Fruit fly (Drosophila melanogaster) whole organism, embryonic: ENCODE measurements around the gene Enoph.

Experiments
- ATbp ChIP-seq: fragments of 200-800 bp; sonication (Bioruptor generic); optimal IDR thresholded peaks from 2 replicates; lab custom pipeline; 2017; ENCODE audit warnings: missing biosample characterization, mild to moderate bottlenecking, missing genetic modification characterization, missing genetic modification reagents
- CG11723 ChIP-seq: fragments of 200-800 bp; sonication (Bioruptor generic); optimal IDR thresholded peaks from 2 replicates; lab custom pipeline; 2017; ENCODE audit warnings: missing biosample characterization, mild to moderate bottlenecking, missing genetic modification characterization
- CG12236 ChIP-seq: fragments of 200-800 bp; sonication (Bioruptor generic); optimal IDR thresholded peaks from 2 replicates; lab custom pipeline; 2016; ENCODE audit warnings: missing biosample characterization, missing genetic modification characterization
- CG13123 ChIP-seq: fragments of 200-800 bp; sonication (Bioruptor generic); optimal IDR thresholded peaks from 2 replicates; lab custom pipeline; 2016; ENCODE audit warnings: missing biosample characterization, missing genetic modification characterization
- CG14441 ChIP-seq: fragments of 200-800 bp; sonication (Bioruptor generic); IDR thresholded peaks from 2 replicates; pipeline ENCODE4 v1.3.6; 2022; ENCODE audit warnings: missing biosample characterization, missing genetic modification characterization
- CG16863 ChIP-seq: fragments of 200-800 bp; sonication (Bioruptor generic); optimal IDR thresholded peaks from 3 replicates; lab custom pipeline; 2016; ENCODE audit warnings: missing biosample characterization, missing genetic modification characterization
- CG17361 ChIP-seq: fragments of 200-800 bp; sonication (Bioruptor generic); IDR thresholded peaks from 3 replicates; pipeline ENCODE4 v1.3.6; 2022; ENCODE audit warnings: missing biosample characterization, missing genetic modification characterization
- CG18476 ChIP-seq: fragments of 200-800 bp; sonication (Bioruptor generic); optimal IDR thresholded peaks from 2 replicates; lab custom pipeline; 2016; ENCODE audit warnings: missing biosample characterization, mild to moderate bottlenecking, missing genetic modification characterization
- CG18599 ChIP-seq: fragments of 200-800 bp; sonication (Bioruptor generic); optimal IDR thresholded peaks from 3 replicates; lab custom pipeline; 2017; ENCODE audit warnings: missing biosample characterization, missing genetic modification characterization, mild to moderate bottlenecking, moderate library complexity, missing genetic modification reagents
- CG2129 ChIP-seq: fragments of 200-800 bp; sonication (Bioruptor generic); IDR thresholded peaks from 2 replicates; pipeline ENCODE4 v1.3.6; 2022; ENCODE audit warnings: missing biosample characterization, missing genetic modification characterization; ENCODE audit not compliant: partially characterized antibody
- CG3065 ChIP-seq: fragments of 200-800 bp; sonication (Bioruptor generic); optimal IDR thresholded peaks from 2 replicates; lab custom pipeline; 2016; ENCODE audit warnings: missing biosample characterization, missing genetic modification characterization
- CG32772 ChIP-seq: fragments of 200-800 bp; sonication (Bioruptor generic); IDR thresholded peaks from 2 replicates; pipeline ENCODE4 v1.3.6; 2022; ENCODE audit warnings: missing biosample characterization, missing genetic modification characterization
- CG4282 ChIP-seq: fragments of 200-800 bp; sonication (Bioruptor generic); optimal IDR thresholded peaks from 2 replicates; lab custom pipeline; 2016; ENCODE audit warnings: missing biosample characterization, missing genetic modification characterization
- CG6854 ChIP-seq: fragments of 200-800 bp; sonication (Bioruptor generic); optimal IDR thresholded peaks from 3 replicates; lab custom pipeline; 2017; ENCODE audit warnings: missing biosample characterization, mild to moderate bottlenecking, missing genetic modification characterization
- CG8089 ChIP-seq: fragments of 200-800 bp; sonication (Bioruptor generic); optimal IDR thresholded peaks from 3 replicates; lab custom pipeline; 2016; ENCODE audit warnings: missing biosample characterization, missing genetic modification characterization
- CG8924 ChIP-seq: fragments of 200-800 bp; optimal IDR thresholded peaks from 3 replicates; lab custom pipeline; 2019; ENCODE audit warnings: missing biosample characterization, mild to moderate bottlenecking, missing genetic modification characterization, moderate library complexity
- Deaf1 ChIP-seq: fragments of 200-800 bp; optimal IDR thresholded peaks from 3 replicates; lab custom pipeline; 2019; ENCODE audit warnings: missing biosample characterization, mild to moderate bottlenecking, missing genetic modification characterization, moderate library complexity
- GATAe ChIP-seq: fragments of 200-800 bp; sonication (Bioruptor generic); conservative IDR thresholded peaks from 2 replicates; pipeline ENCODE4 v1.3.6; 2022; ENCODE audit warnings: missing biosample characterization, missing genetic modification characterization
- Gug ChIP-seq: fragments of 200-800 bp; sonication (Bioruptor generic); IDR thresholded peaks from 4 replicates; pipeline ENCODE4 v1.3.6; 2022; ENCODE audit warnings: missing biosample characterization, missing genetic modification characterization
- H2.0 ChIP-seq: fragments of 200-800 bp; sonication (Bioruptor generic); IDR thresholded peaks from 2 replicates; pipeline ENCODE4 v1.3.6; 2022; ENCODE audit warnings: missing biosample characterization, missing genetic modification characterization
- HLH54F ChIP-seq: fragments of 200-800 bp; sonication (Bioruptor generic); optimal IDR thresholded peaks from 3 replicates; lab custom pipeline; 2016; ENCODE audit warnings: missing biosample characterization, missing genetic modification characterization
- Hr51 ChIP-seq, 2 experiments: fragments of 200-800 bp; sonication (Bioruptor generic); optimal IDR thresholded peaks; 2 replicates in 1 of 2; 3 replicates in 1 of 2; lab custom pipeline; 2016 to 2018; ENCODE audit warnings: missing biosample characterization in 2 of 2, missing genetic modification characterization in 2 of 2, mild to moderate bottlenecking in 1 of 2, moderate library complexity in 1 of 2
- Sox100B ChIP-seq: fragments of 200-800 bp; sonication (Bioruptor generic); optimal IDR thresholded peaks from 3 replicates; lab custom pipeline; 2018; ENCODE audit warnings: missing biosample characterization, mild to moderate bottlenecking, missing genetic modification characterization
- Ssrp ChIP-seq: fragments of 200-800 bp; sonication (Bioruptor generic); optimal IDR thresholded peaks from 2 replicates; lab custom pipeline; 2018; ENCODE audit warnings: missing biosample characterization, mild to moderate bottlenecking, missing genetic modification characterization, moderate library complexity
- Tbp ChIP-seq: fragments of >200 bp; optimal IDR thresholded peaks from 2 replicates; lab custom pipeline; 2018; ENCODE audit warnings: missing biosample characterization, missing genetic modification characterization
- abd-A ChIP-seq: fragments of 200-800 bp; sonication (Bioruptor generic); optimal IDR thresholded peaks from 3 replicates; lab custom pipeline; 2019; ENCODE audit warnings: missing biosample characterization, mild to moderate bottlenecking, missing genetic modification characterization, moderate library complexity
- ara ChIP-seq: fragments of 200-800 bp; sonication (Bioruptor generic); IDR thresholded peaks from 2 replicates; pipeline ENCODE4 v1.3.6; 2022; ENCODE audit warnings: missing biosample characterization, missing genetic modification characterization
- az2 ChIP-seq: fragments of 200-800 bp; sonication (Bioruptor generic); optimal IDR thresholded peaks from 3 replicates; lab custom pipeline; 2016; ENCODE audit warnings: missing biosample characterization, missing genetic modification characterization
- bab2 ChIP-seq: fragments of 200-800 bp; sonication (Bioruptor generic); optimal IDR thresholded peaks from 2 replicates; lab custom pipeline; 2016; ENCODE audit warnings: missing biosample characterization, missing genetic modification characterization
- caup ChIP-seq: fragments of 200-800 bp; sonication (Bioruptor generic); optimal IDR thresholded peaks from 3 replicates; lab custom pipeline; 2017; ENCODE audit warnings: missing biosample characterization, mild to moderate bottlenecking, missing genetic modification characterization, moderate library complexity; ENCODE audit not compliant: severe bottlenecking
- crc ChIP-seq: fragments of 200-800 bp; sonication (Bioruptor generic); optimal IDR thresholded peaks from 2 replicates; lab custom pipeline; 2016; ENCODE audit warnings: missing biosample characterization, missing genetic modification characterization
- croc ChIP-seq: fragments of 200-800 bp; sonication (Bioruptor generic); conservative IDR thresholded peaks from 3 replicates; pipeline ENCODE4 v1.3.6; 2022; ENCODE audit warnings: missing biosample characterization, missing genetic modification characterization
- crp ChIP-seq, 2 experiments: fragments of 200-800 bp; sonication (Bioruptor generic); optimal IDR thresholded peaks; 2 replicates in 1 of 2; 3 replicates in 1 of 2; lab custom pipeline; 2017; ENCODE audit warnings: missing biosample characterization in 2 of 2, missing genetic modification characterization in 2 of 2, mild to moderate bottlenecking in 1 of 2, moderate library complexity in 1 of 2
- insv ChIP-seq, 2 experiments: fragments of 200-800 bp; sonication (Bioruptor generic); optimal IDR thresholded peaks; 3 replicates each; lab custom pipeline; 2016 to 2018; ENCODE audit warnings: missing biosample characterization in 2 of 2, missing genetic modification characterization in 2 of 2
- kni ChIP-seq: fragments of 200-800 bp; sonication (Bioruptor generic); optimal IDR thresholded peaks from 3 replicates; lab custom pipeline; 2017; ENCODE audit warnings: mild to moderate bottlenecking, missing biosample characterization, missing genetic modification reagents, missing genetic modification characterization
- luna ChIP-seq: fragments of 200-800 bp; sonication (Bioruptor generic); optimal IDR thresholded peaks from 2 replicates; lab custom pipeline; 2016; ENCODE audit warnings: missing biosample characterization, missing genetic modification characterization
- mam ChIP-seq: fragments of 200-800 bp; sonication (Bioruptor generic); optimal IDR thresholded peaks from 3 replicates; lab custom pipeline; 2016; ENCODE audit warnings: missing biosample characterization, missing genetic modification characterization
- nerfin-2 ChIP-seq: fragments of 200-800 bp; sonication (Bioruptor generic); IDR thresholded peaks from 2 replicates; pipeline ENCODE4 v1.3.6; 2022; ENCODE audit warnings: missing biosample characterization, missing genetic modification characterization; ENCODE audit not compliant: partially characterized antibody
- p53 ChIP-seq: fragments of 200-800 bp; sonication (Bioruptor generic); optimal IDR thresholded peaks from 2 replicates; lab custom pipeline; 2016; ENCODE audit warnings: missing biosample characterization, missing genetic modification characterization
- salm ChIP-seq: fragments of 200-800 bp; sonication (Bioruptor generic); optimal IDR thresholded peaks from 2 replicates; lab custom pipeline; 2018; ENCODE audit warnings: missing biosample characterization, mild to moderate bottlenecking, missing genetic modification characterization
- sc ChIP-seq, 3 experiments: fragments of >200 bp in 2 of 3; fragments of 200-800 bp in 1 of 3; sonication (Bioruptor generic) in 1 of 3; optimal IDR thresholded peaks; 2 replicates in 2 of 3; 3 replicates in 1 of 3; lab custom pipeline; 2017; ENCODE audit warnings: mild to moderate bottlenecking in 1 of 3, missing biosample characterization in 1 of 3, missing genetic modification characterization in 1 of 3, missing genetic modification reagents in 1 of 3
- shn ChIP-seq: fragments of 200-800 bp; sonication (Bioruptor generic); optimal IDR thresholded peaks from 3 replicates; lab custom pipeline; 2016; ENCODE audit warnings: missing biosample characterization, missing genetic modification characterization
- sima ChIP-seq: fragments of 200-800 bp; sonication (Bioruptor generic); optimal IDR thresholded peaks from 2 replicates; lab custom pipeline; 2016; ENCODE audit warnings: missing biosample characterization, missing genetic modification characterization
- so ChIP-seq: fragments of 200-800 bp; sonication (Bioruptor generic); IDR thresholded peaks from 3 replicates; pipeline ENCODE4 v1.3.6; 2022; ENCODE audit warnings: missing biosample characterization, missing genetic modification characterization
- sob ChIP-seq: fragments of 200-800 bp; sonication (Bioruptor generic); IDR thresholded peaks from 2 replicates; pipeline ENCODE4 v1.3.6; 2022; ENCODE audit warnings: missing biosample characterization, missing genetic modification characterization
- ttk ChIP-seq: fragments of 200-800 bp; sonication (Bioruptor generic); IDR thresholded peaks from 2 replicates; pipeline ENCODE4 v2.1.2; 2022; ENCODE audit warnings: missing biosample characterization, missing genetic modification characterization
- unpg ChIP-seq: fragments of 200-800 bp; sonication (Bioruptor generic); optimal IDR thresholded peaks from 3 replicates; lab custom pipeline; 2018; ENCODE audit warnings: missing biosample characterization, mild to moderate bottlenecking, missing genetic modification characterization, moderate library complexity

The Enoph gene

dm6 chr3R:5263311-5264250 is 7.1 kb upstream of the Enoph start (continued):
- TF ChIP-seq CG8924 (tag; lab: Kevin White, UChicago) = peak; percentile 94
- peak; percentile 70 for TF ChIP-seq ttk (GFP tag; lab: Robert Waterston, UW)
- TF ChIP-seq Tbp = no peak
- TF ChIP-seq Gug (GFP tag; lab: Robert Waterston, UW) = peak; percentile 60; the same call in 1 of the 4 replicates
- TF ChIP-seq luna (GFP tag; lab: Kevin White, UChicago) = no peak
- peak; percentile 63; the same call in 1 of the 2 replicates for TF ChIP-seq sob (GFP tag; lab: Robert Waterston, UW)
- peak; percentile 87 for TF ChIP-seq Ssrp
- no peak for TF ChIP-seq CG8089 (GFP tag; lab: Kevin White, UChicago)
- TF ChIP-seq CG18599 (GFP tag; lab: Kevin White, UChicago) = peak; percentile 87
- TF ChIP-seq CG16863 (GFP tag; lab: Kevin White, UChicago) = no peak
- TF ChIP-seq CG14441 = peak; percentile 71
- peak; percentile 55 for TF ChIP-seq CG13123 (GFP tag; lab: Kevin White, UChicago)
- no peak for TF ChIP-seq CG2129
- TF ChIP-seq p53 (GFP tag; lab: Kevin White, UChicago) = no peak
- TF ChIP-seq salm (tag; lab: Kevin White, UChicago) = peak; percentile 78
- peak; percentile 47 for TF ChIP-seq CG18476 (GFP tag; lab: Kevin White, UChicago)
- TF ChIP-seq ATbp (GFP tag; lab: Kevin White, UChicago) = peak; percentile 66
- TF ChIP-seq sc (optimal IDR thresholded peaks at IDR 0.05; lab: Kevin White, UChicago) = no peak
- TF ChIP-seq sc (GFP tag; optimal IDR thresholded peaks at IDR 0.05; lab: Kevin White, UChicago) = peak; percentile 81
- peak; percentile 47; the same call in 1 of the 2 replicates for TF ChIP-seq H2.0
- TF ChIP-seq nerfin-2 (GFP tag; lab: Robert Waterston, UW) = no peak
- TF ChIP-seq croc (GFP tag; lab: Robert Waterston, UW) = peak; percentile 46; the same call in 2 of the 3 replicates
- peak; percentile 88; the same call in 2 of the 3 replicates for TF ChIP-seq so (GFP tag; lab: Robert Waterston, UW)
- peak; percentile 66 for TF ChIP-seq ara (GFP tag; lab: Robert Waterston, UW)
- TF ChIP-seq Deaf1 (tag; lab: Kevin White, UChicago) = peak; percentile 45
- peak; percentile 84 for TF ChIP-seq abd-A (tag; lab: Kevin White, UChicago)
- no peak for TF ChIP-seq CG4282 (GFP tag; lab: Kevin White, UChicago)
- TF ChIP-seq crp (GFP tag; optimal IDR thresholded peaks at IDR 0.05; lab: Kevin White, UChicago) = peak in 1 of 2 experiments; percentile 25
- TF ChIP-seq kni (GFP tag; lab: Kevin White, UChicago) = no peak
- TF ChIP-seq CG12236 (GFP tag; lab: Kevin White, UChicago) = no peak
- no peak; the same call in 1 of the 2 replicates for TF ChIP-seq GATAe (GFP tag; lab: Robert Waterston, UW)
- no peak for TF ChIP-seq bab2 (GFP tag; lab: Kevin White, UChicago)
- TF ChIP-seq HLH54F (GFP tag; lab: Kevin White, UChicago) = no peak
- TF ChIP-seq sima (GFP tag; lab: Kevin White, UChicago) = no peak
- peak; percentile 71 for TF ChIP-seq az2
- peak in 1 of 2 experiments; percentile 95 for TF ChIP-seq Hr51 (GFP tag; optimal IDR thresholded peaks at IDR 0.05; lab: Kevin White, UChicago)
- peak; percentile 70 for TF ChIP-seq CG32772 (GFP tag; lab: Robert Waterston, UW)
- peak; percentile 95 for TF ChIP-seq Sox100B (GFP tag; lab: Kevin White, UChicago)
- TF ChIP-seq CG6854 (GFP tag; lab: Kevin White, UChicago) = peak; percentile 89
- TF ChIP-seq CG17361 (GFP tag; lab: Robert Waterston, UW) = peak; percentile 97
- no peak for TF ChIP-seq shn
- peak; percentile 87 for TF ChIP-seq caup (GFP tag; lab: Kevin White, UChicago)
- no peak for TF ChIP-seq crc
- peak; percentile 35 for TF ChIP-seq CG3065
- TF ChIP-seq unpg = peak; percentile 83
- TF ChIP-seq CG11723 (GFP tag; lab: Kevin White, UChicago) = peak; percentile 63
- TF ChIP-seq insv (GFP tag; optimal IDR thresholded peaks at IDR 0.05; lab: Kevin White, UChicago) = peak in 1 of 2 experiments; percentile 59
- TF ChIP-seq mam (GFP tag; lab: Kevin White, UChicago) = peak; percentile 10
